Worm (Caenorhabditis elegans) whole organism, young adult: ENCODE results near the gene F22H10.1.

Experiments
- B0019.2 ChIP-seq: fragments of 200-800 bp; sonication (Bioruptor generic); conservative IDR thresholded peaks from 2 replicates; pipeline ENCODE4 v1.3.6; 2022; ENCODE audit warnings: missing genetic modification reagents, missing genetic modification characterization, missing compliant biosample characterization
- B0035.1 ChIP-seq: sonication (generic microtip); optimal IDR thresholded peaks from 2 replicates; lab custom pipeline; 2016; ENCODE audit warnings: missing genetic modification characterization, mild to moderate bottlenecking, missing compliant biosample characterization, missing genotype, missing genetic modification reagents
- B0261.1 ChIP-seq: sonication (generic microtip); optimal IDR thresholded peaks from 2 replicates; lab custom pipeline; 2016; ENCODE audit warnings: mild to moderate bottlenecking, missing genetic modification characterization, moderate library complexity, missing compliant biosample characterization
- B0336.3 ChIP-seq: fragments of 200-800 bp; sonication (Bioruptor generic); IDR thresholded peaks from 2 replicates; pipeline ENCODE4 v1.3.6; 2022; ENCODE audit warnings: missing genetic modification characterization, missing compliant biosample characterization
- C17E4.6 ChIP-seq: fragments of 200-800 bp; sonication (Bioruptor generic); IDR thresholded peaks from 2 replicates; pipeline ENCODE4 v1.3.6; 2022; ENCODE audit warnings: missing genetic modification reagents, missing genetic modification characterization, missing compliant biosample characterization
- F52B5.7 ChIP-seq: sonication (generic microtip); optimal IDR thresholded peaks from 2 replicates; lab custom pipeline; 2016; ENCODE audit warnings: mild to moderate bottlenecking, missing genetic modification characterization, missing compliant biosample characterization
- Y79H2A.3 ChIP-seq: fragments of 200-800 bp; sonication (Bioruptor generic); conservative IDR thresholded peaks from 2 replicates; pipeline ENCODE4 v1.3.6; 2022; ENCODE audit warnings: missing genetic modification reagents, missing genetic modification characterization, missing compliant biosample characterization
- ZK185.1 ChIP-seq: sonication (generic microtip); optimal IDR thresholded peaks from 2 replicates; lab custom pipeline; 2016; ENCODE audit warnings: mild to moderate bottlenecking, missing genetic modification characterization, missing compliant biosample characterization; ENCODE audit not compliant: poor library complexity, severe bottlenecking
- aptf-3 ChIP-seq: fragments of 200-800 bp; sonication (Bioruptor generic); IDR thresholded peaks from 2 replicates; pipeline ENCODE4 v1.3.6; 2022; ENCODE audit warnings: missing genetic modification characterization, missing compliant biosample characterization
- bed-2 ChIP-seq: fragments of 200-800 bp; sonication (Bioruptor generic); IDR thresholded peaks from 2 replicates; pipeline ENCODE4 v1.3.6; 2022; ENCODE audit warnings: missing genetic modification reagents, missing genetic modification characterization, missing compliant biosample characterization
- ceh-79 ChIP-seq: sonication (generic microtip); optimal IDR thresholded peaks from 2 replicates; lab custom pipeline; 2017; ENCODE audit warnings: mild to moderate bottlenecking, missing genetic modification characterization, missing compliant biosample characterization
- chd-7 ChIP-seq: sonication (generic microtip); optimal IDR thresholded peaks from 2 replicates; lab custom pipeline; 2016; ENCODE audit warnings: mild to moderate bottlenecking, missing genetic modification characterization, moderate library complexity, missing compliant biosample characterization
- die-1 ChIP-seq: sonication (generic microtip); optimal IDR thresholded peaks from 2 replicates; lab custom pipeline; 2016; ENCODE audit warnings: missing genotype, mild to moderate bottlenecking, missing genetic modification characterization, missing compliant biosample characterization
- dox-1 ChIP-seq: fragments of 200-800 bp; sonication (Bioruptor generic); IDR thresholded peaks from 2 replicates; pipeline ENCODE4 v1.3.6; 2022; ENCODE audit warnings: missing genetic modification reagents, missing genetic modification characterization, missing compliant biosample characterization
- efl-1 ChIP-seq: fragments of 150-350 bp; optimal IDR thresholded peaks from 2 replicates; lab custom pipeline; 2014; ENCODE audit warnings: missing biosample characterization, missing genetic modification reagents, missing genetic modification characterization
- egl-44 ChIP-seq: fragments of 200-800 bp; sonication (Bioruptor generic); IDR thresholded peaks from 2 replicates; pipeline ENCODE4 v1.3.6; 2022; ENCODE audit warnings: missing genetic modification reagents, missing genetic modification characterization, missing compliant biosample characterization
- egrh-3 ChIP-seq: fragments of 200-800 bp; sonication (Bioruptor generic); IDR thresholded peaks from 2 replicates; pipeline ENCODE4 v1.3.6; 2022; ENCODE audit warnings: missing genetic modification reagents, missing genetic modification characterization, missing compliant biosample characterization
- him-1 ChIP-seq: sonication (generic microtip); optimal IDR thresholded peaks from 2 replicates; lab custom pipeline; 2016; ENCODE audit warnings: missing genotype, missing genetic modification reagents, missing genetic modification characterization, missing compliant biosample characterization
- hlh-12 ChIP-seq: sonication (generic microtip); optimal IDR thresholded peaks from 2 replicates; lab custom pipeline; 2016; ENCODE audit warnings: missing genetic modification characterization, missing compliant biosample characterization
- hmg-1.2 ChIP-seq: fragments of 200-800 bp; sonication (Bioruptor generic); IDR thresholded peaks from 2 replicates; pipeline ENCODE4 v1.3.6; 2022; ENCODE audit warnings: missing genetic modification reagents, missing genetic modification characterization, missing compliant biosample characterization
- let-607 ChIP-seq, 2 experiments: fragments of 200-800 bp in 1 of 2; sonication (Bioruptor generic) in 1 of 2; sonication (generic microtip) in 1 of 2; optimal IDR thresholded peaks; 2 replicates each; lab custom pipeline; 2016 to 2018; ENCODE audit warnings: mild to moderate bottlenecking in 2 of 2, missing compliant biosample characterization in 2 of 2, missing genetic modification characterization in 2 of 2, moderate library complexity in 2 of 2, missing genotype in 1 of 2
- lin-26 ChIP-seq: fragments of 200-800 bp; sonication (Bioruptor generic); IDR thresholded peaks from 2 replicates; pipeline ENCODE4 v1.3.6; 2022; ENCODE audit warnings: missing genetic modification reagents, missing genetic modification characterization, missing compliant biosample characterization
- madf-8 ChIP-seq: fragments of 200-800 bp; sonication (Bioruptor generic); conservative IDR thresholded peaks from 2 replicates; pipeline ENCODE4 v1.3.6; 2022; ENCODE audit warnings: missing genetic modification reagents, missing genetic modification characterization, missing compliant biosample characterization
- mel-28 ChIP-seq: sonication (generic microtip); optimal IDR thresholded peaks from 2 replicates; lab custom pipeline; 2016; ENCODE audit warnings: borderline replicate concordance, mild to moderate bottlenecking, missing genetic modification characterization, missing compliant biosample characterization
- nfyb-1 ChIP-seq: fragments of 200-800 bp; sonication (Bioruptor generic); IDR thresholded peaks from 2 replicates; pipeline ENCODE4 v1.3.6; 2022; ENCODE audit warnings: missing genetic modification reagents, missing genetic modification characterization, missing compliant biosample characterization
- nhr-120 ChIP-seq: fragments of 200-800 bp; sonication (Bioruptor generic); IDR thresholded peaks from 2 replicates; pipeline ENCODE4 v1.3.6; 2022; ENCODE audit warnings: missing genetic modification characterization, missing compliant biosample characterization
- nhr-27 ChIP-seq: fragments of 200-800 bp; sonication (Bioruptor generic); optimal IDR thresholded peaks from 2 replicates; lab custom pipeline; 2018; ENCODE audit warnings: mild to moderate bottlenecking, missing genetic modification characterization, moderate library complexity, missing compliant biosample characterization
- nhr-80 ChIP-seq: sonication (generic microtip); optimal IDR thresholded peaks from 2 replicates; lab custom pipeline; 2016; ENCODE audit warnings: missing genetic modification characterization, missing compliant biosample characterization
- pbrm-1 ChIP-seq: fragments of 200-800 bp; sonication (Bioruptor generic); IDR thresholded peaks from 2 replicates; pipeline ENCODE4 v1.3.6; 2022; ENCODE audit warnings: missing genetic modification reagents, missing genetic modification characterization, missing compliant biosample characterization
- rcor-1 ChIP-seq: fragments of 200-800 bp; sonication (Bioruptor generic); IDR thresholded peaks from 2 replicates; pipeline ENCODE4 v1.3.6; 2022; ENCODE audit warnings: missing genetic modification reagents, missing genetic modification characterization, missing compliant biosample characterization
- rpc-1 ChIP-seq, 2 experiments: fragments of 150-350 bp in 1 of 2; sonication (generic microtip) in 1 of 2; optimal IDR thresholded peaks; 2 replicates each; lab custom pipeline; 2014 to 2018; ENCODE audit warnings: missing biosample characterization in 1 of 2, missing genetic modification characterization in 1 of 2, missing genetic modification reagents in 1 of 2, missing genotype in 1 of 2
- snpc-1.3 ChIP-seq: sonication (generic microtip); optimal IDR thresholded peaks from 2 replicates; lab custom pipeline; 2017; ENCODE audit warnings: missing genetic modification characterization, mild to moderate bottlenecking, missing compliant biosample characterization, antibody characterized with exemption, moderate library complexity, missing genotype, missing genetic modification reagents; ENCODE audit not compliant: insufficient read depth
- snpc-4 ChIP-seq, 5 experiments: fragments of 150-350 bp in 1 of 5; sonication (generic microtip) in 4 of 5; optimal IDR thresholded peaks; 2 replicates each; lab custom pipeline; 2014 to 2018; ENCODE audit warnings: missing genetic modification characterization in 5 of 5, missing biosample characterization in 3 of 5, antibody characterized with exemption in 2 of 5, mild to moderate bottlenecking in 2 of 5, missing compliant biosample characterization in 2 of 5, missing genotype in 2 of 5, moderate library complexity in 2 of 5, missing genetic modification reagents in 1 of 5
- somi-1 ChIP-seq: fragments of 200-800 bp; sonication (Bioruptor generic); optimal IDR thresholded peaks from 2 replicates; lab custom pipeline; 2018; ENCODE audit warnings: mild to moderate bottlenecking, missing genetic modification characterization, missing compliant biosample characterization
- tbp1 ChIP-seq: fragments of 200-800 bp; sonication (Bioruptor generic); optimal IDR thresholded peaks from 2 replicates; lab custom pipeline; 2018; ENCODE audit warnings: mild to moderate bottlenecking, missing genetic modification characterization, missing compliant biosample characterization
- zfh-2 ChIP-seq: fragments of 200-800 bp; sonication (Bioruptor generic); conservative IDR thresholded peaks from 2 replicates; pipeline ENCODE4 v1.3.6; 2022; ENCODE audit warnings: missing genetic modification reagents, missing genetic modification characterization, missing compliant biosample characterization
- ztf-18 ChIP-seq: sonication (generic microtip); optimal IDR thresholded peaks from 2 replicates; lab custom pipeline; 2016; ENCODE audit warnings: missing genotype, mild to moderate bottlenecking, missing genetic modification characterization, missing compliant biosample characterization

Gene F22H10.1

ce11 chrX:16687945-16688344, 14.3 kb upstream of the F22H10.1 start, which contains the start of gene F22H10.11:
Gene F22H10.11, minus strand, starts transcription at chrX:16688045.
- TF ChIP-seq mel-28 (tag; lab: Kevin White, UChicago) (no peak), B0035.1 (tag; lab: Kevin White, UChicago) (no peak), nfyb-1 (no peak), efl-1 (no peak), let-607 (tag; optimal IDR thresholded peaks at IDR 0.05; lab: Kevin White, UChicago) (no peak), F52B5.7 (tag; lab: Kevin White, UChicago) (no peak), ceh-79 (tag; lab: Kevin White, UChicago) (no peak), aptf-3 (no peak), chd-7 (tag; lab: Kevin White, UChicago) (no peak)

DNA sequence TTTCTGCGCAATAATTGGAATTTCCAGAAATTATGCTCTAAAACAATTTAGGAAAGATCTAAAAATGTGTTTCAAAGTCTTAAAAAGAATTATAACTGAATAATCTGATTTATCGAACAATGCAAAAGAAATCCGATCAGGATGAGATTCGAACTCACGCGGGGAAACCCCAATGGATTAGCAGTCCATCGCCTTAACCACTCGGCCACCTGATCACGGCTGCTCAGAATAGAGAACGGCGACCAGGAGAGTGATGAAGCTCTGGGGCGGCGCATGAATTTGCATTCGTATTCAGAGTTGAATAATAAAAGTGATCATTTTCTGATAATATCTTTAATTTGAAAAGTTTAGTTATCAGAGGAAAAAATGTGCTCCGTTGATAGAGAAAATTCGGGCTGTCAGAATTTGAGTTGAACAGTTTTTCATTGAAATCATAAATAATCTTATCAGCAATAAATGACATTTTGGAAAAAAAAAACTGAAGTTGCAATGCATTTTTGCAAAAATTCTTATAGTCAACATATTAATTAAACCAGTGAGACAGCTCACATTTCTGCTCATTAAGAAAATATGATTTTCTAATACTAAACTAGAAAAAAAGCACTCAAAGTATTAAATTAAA, 12.3 kb upstream of the F22H10.1 start:
- peak; percentile 56 for TF ChIP-seq rpc-1 (optimal IDR thresholded peaks at IDR 0.05; lab: Kevin White, UChicago)
- TF ChIP-seq rpc-1 (tag; optimal IDR thresholded peaks at IDR 0.05; lab: Kevin White, UChicago): peak; percentile 80
- no peak for TF ChIP-seq ZK185.1 (tag; lab: Kevin White, UChicago)
- 0 out of 2 replicates have a peak, but pooled peaks have one; percentile 39 for TF ChIP-seq egl-44 (GFP tag; lab: Robert Waterston, UW)
- no peak for TF ChIP-seq madf-8 (GFP tag; lab: Robert Waterston, UW)
- TF ChIP-seq Y79H2A.3: 0 out of 2 replicates have a peak, but pooled peaks have one; percentile 43
- no peak for TF ChIP-seq B0019.2
- TF ChIP-seq nhr-80 (tag; lab: Kevin White, UChicago): peak; percentile 51
- peak; percentile 59 for TF ChIP-seq snpc-1.3 (tag; lab: Kevin White, UChicago)
- TF ChIP-seq him-1 (tag; lab: Kevin White, UChicago): peak; percentile 59
- peak; percentile 18 for TF ChIP-seq ztf-18 (tag; lab: Kevin White, UChicago)
- peak; percentile 58; the same call in 1 of the 2 replicates for TF ChIP-seq nfyb-1
- 0 out of 2 replicates have a peak, but pooled peaks have one; percentile 33 for TF ChIP-seq dox-1 (GFP tag; lab: Robert Waterston, UW)
- TF ChIP-seq hmg-1.2 (GFP tag; lab: Robert Waterston, UW): peak; percentile 57
- TF ChIP-seq pbrm-1: 0 out of 2 replicates have a peak, but pooled peaks have one; percentile 50
- TF ChIP-seq B0336.3 (GFP tag; lab: Robert Waterston, UW): no peak
- no peak for TF ChIP-seq C17E4.6
- peak; percentile 20 for TF ChIP-seq die-1 (tag; lab: Kevin White, UChicago)
- TF ChIP-seq B0261.1 (tag; lab: Kevin White, UChicago): peak; percentile 75
- peak; percentile 40 for TF ChIP-seq snpc-4 (GFP tag; optimal IDR thresholded peaks at IDR 0.05; lab: Kevin White, UChicago)
- peak in 1 of 4 experiments; percentile 62 for TF ChIP-seq snpc-4 (tag; optimal IDR thresholded peaks at IDR 0.05; lab: Kevin White, UChicago)
- peak; percentile 62 for TF ChIP-seq lin-26
- peak; percentile 39 for TF ChIP-seq somi-1
- peak; percentile 89 for TF ChIP-seq tbp1 (GFP tag; lab: Kevin White, UChicago)
- no peak for TF ChIP-seq rcor-1 (GFP tag; lab: Robert Waterston, UW)

ce11 chrX:16691045-16691444, 11.2 kb upstream of the F22H10.1 start, which contains the start of gene F22H10.6:
Gene F22H10.6, minus strand, starts transcription at chrX:16691336.
- no peak for TF ChIP-seq bed-2 (GFP tag; lab: Robert Waterston, UW)
- no peak for TF ChIP-seq rcor-1 (GFP tag; lab: Robert Waterston, UW)
- 0 out of 2 replicates have a peak, but pooled peaks have one; percentile 4 for TF ChIP-seq madf-8 (GFP tag; lab: Robert Waterston, UW)
- peak; percentile 80 for TF ChIP-seq zfh-2 (GFP tag; lab: Robert Waterston, UW)
- no peak for TF ChIP-seq ceh-79 (tag; lab: Kevin White, UChicago)
- peak; percentile 16; the same call in 1 of the 2 replicates for TF ChIP-seq egrh-3 (GFP tag; lab: Robert Waterston, UW)
- TF ChIP-seq nhr-27 (tag; lab: Kevin White, UChicago): no peak
- no peak for TF ChIP-seq snpc-4 (GFP tag; optimal IDR thresholded peaks at IDR 0.05; lab: Kevin White, UChicago)
- TF ChIP-seq snpc-4 (tag; optimal IDR thresholded peaks at IDR 0.05; lab: Kevin White, UChicago): peak in 2 of 4 experiments; percentile 49 to 72
- 0 out of 2 replicates have a peak, but pooled peaks have one; percentile 31 for TF ChIP-seq nhr-120 (GFP tag; lab: Robert Waterston, UW)
- no peak for TF ChIP-seq hlh-12 (tag; lab: Kevin White, UChicago)
